Worm (Caenorhabditis elegans): Measurements from ENCODE around the gene M163.5.

ce11 chrX:14512817-14513216 is 39.0 kb downstream of the M163.5 start, which contains the start of gene fbxa-141:
- TF ChIP-seq him-1 (tag; optimal IDR thresholded peaks at IDR 0.05) (no peak), W03F9.2 (tag; optimal IDR thresholded peaks at IDR 0.05) (no peak), dao-5 (tag; optimal IDR thresholded peaks at IDR 0.05) (no peak)

Data from whole organism, L4/young adult.